Fruit fly (Drosophila melanogaster): ENCODE results near the gene CG33644.
A peak's percentile ranks its signal among the peaks of the same experiment; 100 is the strongest.

CG33644 gene

dm6 chr2L:13548786-13549780 lies 17.2 kb downstream of the CG33644 start, which contains the start of gene B4:
B4 (minus strand) TSS chr2L:13549328.
- peak; percentile 62 for TF ChIP-seq bab1 (GFP tag; optimal IDR thresholded peaks at IDR 0.05)
- TF ChIP-seq CG14711 (tag; optimal IDR thresholded peaks at IDR 0.05): peak; percentile 33
- TF ChIP-seq Crg-1 (GFP tag; optimal IDR thresholded peaks at IDR 0.05): no peak
- peak; percentile 30 for TF ChIP-seq Hr96 (GFP tag; optimal IDR thresholded peaks at IDR 0.05)
- peak; percentile 95 for TF ChIP-seq Mnt (GFP tag; optimal IDR thresholded peaks at IDR 0.05)
- peak; percentile 17 for TF ChIP-seq pad (GFP tag; optimal IDR thresholded peaks at IDR 0.05)
- TF ChIP-seq kay (GFP tag; ENCODE audit: borderline replicate concordance): peak; percentile 39
- TF ChIP-seq cic (GFP tag; optimal IDR thresholded peaks at IDR 0.05): peak; percentile 58
- no peak for TF ChIP-seq cnc (optimal IDR thresholded peaks at IDR 0.05)
- TF ChIP-seq CG7045 (GFP tag; optimal IDR thresholded peaks at IDR 0.05): no peak
- TF ChIP-seq CG11617 (GFP tag; optimal IDR thresholded peaks at IDR 0.05): no peak
- TF ChIP-seq ovo (GFP tag; optimal IDR thresholded peaks at IDR 0.05): peak; percentile 91
- peak; percentile 1 for TF ChIP-seq CG1620 (GFP tag; optimal IDR thresholded peaks at IDR 0.05)
- no peak for TF ChIP-seq CG33017 (tag; optimal IDR thresholded peaks at IDR 0.05)
- TF ChIP-seq CG7101 (tag; optimal IDR thresholded peaks at IDR 0.05): peak; percentile 17
- TF ChIP-seq toe (GFP tag; optimal IDR thresholded peaks at IDR 0.05): no peak
- TF ChIP-seq CG12768 (GFP tag; optimal IDR thresholded peaks at IDR 0.05): peak; percentile 15
- TF ChIP-seq tj (GFP tag; optimal IDR thresholded peaks at IDR 0.05): peak; percentile 61

DNA sequence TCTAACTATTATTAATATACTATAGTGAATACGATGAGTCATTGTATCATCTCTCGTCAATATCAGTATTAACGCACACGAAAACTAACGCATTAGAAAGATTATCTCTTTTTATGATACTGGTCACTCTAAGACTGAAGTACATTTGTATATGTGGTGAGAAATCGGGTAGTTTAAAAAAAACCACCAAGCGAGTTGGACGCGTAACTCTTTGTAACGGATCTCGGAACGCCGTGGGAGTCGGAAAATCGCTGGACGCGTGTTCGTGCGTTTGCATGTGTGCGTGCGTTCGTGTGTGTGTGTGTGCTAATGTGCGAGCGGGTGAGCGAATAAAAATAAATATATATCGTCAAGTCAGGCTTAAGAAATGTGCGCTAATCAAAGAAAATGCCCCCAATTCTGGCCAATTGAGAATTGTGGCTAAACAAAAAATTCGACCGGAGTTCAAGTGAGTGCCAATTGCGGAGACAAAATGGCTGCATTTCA lies 18.1 kb downstream of the CG33644 start, which contains the start of gene kuz:
kuz (plus strand) TSS at position 167 of the 486 bp plus-strand sequence.
- TF ChIP-seq pad (GFP tag; optimal IDR thresholded peaks at IDR 0.05) (peak; percentile 21), CG12768 (GFP tag; optimal IDR thresholded peaks at IDR 0.05) (peak; percentile 35), kay (GFP tag; ENCODE audit: borderline replicate concordance) (peak; percentile 98), tj (GFP tag; optimal IDR thresholded peaks at IDR 0.05) (peak; percentile 72), ovo (GFP tag; optimal IDR thresholded peaks at IDR 0.05) (peak; percentile 47), Hr96 (GFP tag; optimal IDR thresholded peaks at IDR 0.05) (peak; percentile 37), CG33017 (tag; optimal IDR thresholded peaks at IDR 0.05) (no peak), CG1620 (GFP tag; optimal IDR thresholded peaks at IDR 0.05) (no peak), CG7045 (GFP tag; optimal IDR thresholded peaks at IDR 0.05) (peak; percentile 14), CG7101 (tag; optimal IDR thresholded peaks at IDR 0.05) (peak; percentile 64), Crg-1 (GFP tag; optimal IDR thresholded peaks at IDR 0.05) (no peak), cic (GFP tag; optimal IDR thresholded peaks at IDR 0.05) (peak; percentile 12), bab1 (GFP tag; optimal IDR thresholded peaks at IDR 0.05) (peak; percentile 74), CG14711 (tag; optimal IDR thresholded peaks at IDR 0.05) (peak; percentile 41), cnc (optimal IDR thresholded peaks at IDR 0.05) (peak in 1 of 2 experiments; percentile 80), Mnt (GFP tag; optimal IDR thresholded peaks at IDR 0.05) (peak; percentile 88)

DNA sequence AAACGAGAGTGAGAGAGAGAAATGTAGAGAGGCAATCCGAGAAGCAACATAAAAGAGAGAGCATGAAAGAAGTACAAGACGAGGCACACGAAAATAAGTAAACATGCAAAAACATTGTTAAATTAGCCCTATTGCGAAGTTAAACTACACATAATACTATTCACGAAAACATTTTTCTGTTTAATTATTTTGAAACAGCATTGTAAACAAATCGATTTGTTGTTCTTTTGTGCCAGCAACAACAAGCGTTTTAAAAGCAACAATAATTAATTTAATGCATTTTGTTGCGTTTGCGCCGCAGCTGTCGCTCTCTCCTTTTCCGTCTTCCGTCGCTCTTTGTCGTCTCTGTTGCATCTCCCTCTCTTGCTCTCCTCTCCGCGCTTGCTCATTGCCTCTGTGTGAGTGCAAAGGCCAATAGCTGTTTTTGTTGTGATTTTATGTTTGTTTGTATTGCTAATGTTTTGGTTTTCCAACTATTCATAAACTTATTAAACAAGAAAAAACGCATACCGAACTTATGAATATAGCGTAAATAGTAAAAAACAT lies 18.7 kb downstream of the CG33644 start:
- no peak for TF ChIP-seq Crg-1 (GFP tag; optimal IDR thresholded peaks at IDR 0.05)
- no peak for TF ChIP-seq Clk (GFP tag; optimal IDR thresholded peaks at IDR 0.05)
- TF ChIP-seq CG11617 (GFP tag; optimal IDR thresholded peaks at IDR 0.05): no peak
- no peak for TF ChIP-seq Hr96 (GFP tag; optimal IDR thresholded peaks at IDR 0.05)

DNA sequence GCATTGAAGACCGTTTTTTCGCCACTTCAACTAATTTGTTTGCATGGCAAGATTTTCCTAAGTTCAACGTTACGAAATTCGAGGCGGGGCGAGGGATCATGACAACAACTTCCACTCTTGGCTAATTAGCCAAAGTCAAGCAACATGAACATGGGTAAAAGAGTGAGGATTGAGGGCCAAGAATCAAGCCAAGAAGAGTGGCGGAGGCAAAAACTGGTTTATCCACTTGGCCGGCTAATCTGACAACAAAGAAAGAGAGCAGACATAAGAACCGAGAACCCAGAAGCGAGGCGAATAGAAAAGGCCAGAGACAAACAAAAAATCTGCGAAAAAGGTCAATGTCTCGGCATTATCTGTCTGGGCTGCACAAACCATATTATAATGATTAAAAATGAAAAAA lies 20.8 kb downstream of the CG33644 start:
- no peak for TF ChIP-seq Mnt (GFP tag; optimal IDR thresholded peaks at IDR 0.05)
- no peak for TF ChIP-seq CG14711 (tag; optimal IDR thresholded peaks at IDR 0.05)
- TF ChIP-seq ovo (GFP tag; optimal IDR thresholded peaks at IDR 0.05): no peak
- no peak for TF ChIP-seq CG5204 (GFP tag; optimal IDR thresholded peaks at IDR 0.05)
- no peak for TF ChIP-seq CG7101 (tag; optimal IDR thresholded peaks at IDR 0.05)
- TF ChIP-seq Crg-1 (GFP tag; optimal IDR thresholded peaks at IDR 0.05): no peak
- no peak for TF ChIP-seq CG1620 (GFP tag; optimal IDR thresholded peaks at IDR 0.05)
- TF ChIP-seq bab1 (GFP tag; optimal IDR thresholded peaks at IDR 0.05): no peak
- TF ChIP-seq tj (GFP tag; optimal IDR thresholded peaks at IDR 0.05): no peak
- TF ChIP-seq Clk (GFP tag; optimal IDR thresholded peaks at IDR 0.05): no peak
- TF ChIP-seq CG11617 (GFP tag; optimal IDR thresholded peaks at IDR 0.05): no peak
- TF ChIP-seq Hr96 (GFP tag; optimal IDR thresholded peaks at IDR 0.05): no peak
- no peak for TF ChIP-seq toe (GFP tag; optimal IDR thresholded peaks at IDR 0.05)
- TF ChIP-seq pad (GFP tag; optimal IDR thresholded peaks at IDR 0.05): no peak
- no peak for TF ChIP-seq cnc (optimal IDR thresholded peaks at IDR 0.05)
- no peak for TF ChIP-seq cic (GFP tag; optimal IDR thresholded peaks at IDR 0.05)

dm6 chr2L:13554547-13555159 lies 22.8 kb downstream of the CG33644 start:
- TF ChIP-seq CG7101 (tag; optimal IDR thresholded peaks at IDR 0.05): no peak
- TF ChIP-seq ovo (GFP tag; optimal IDR thresholded peaks at IDR 0.05): no peak
- no peak for TF ChIP-seq toe (GFP tag; optimal IDR thresholded peaks at IDR 0.05)
- TF ChIP-seq CG1620 (GFP tag; optimal IDR thresholded peaks at IDR 0.05): no peak
- TF ChIP-seq Mnt (GFP tag; optimal IDR thresholded peaks at IDR 0.05): no peak
- TF ChIP-seq kay (GFP tag; ENCODE audit: borderline replicate concordance): no peak
- TF ChIP-seq bab1 (GFP tag; optimal IDR thresholded peaks at IDR 0.05): no peak
- no peak for TF ChIP-seq tj (GFP tag; optimal IDR thresholded peaks at IDR 0.05)
- no peak for TF ChIP-seq cic (GFP tag; optimal IDR thresholded peaks at IDR 0.05)
- TF ChIP-seq Clk (GFP tag; optimal IDR thresholded peaks at IDR 0.05): no peak
- TF ChIP-seq CG12768 (GFP tag; optimal IDR thresholded peaks at IDR 0.05): no peak
- no peak for TF ChIP-seq CG33017 (tag; optimal IDR thresholded peaks at IDR 0.05)
- TF ChIP-seq Crg-1 (GFP tag; optimal IDR thresholded peaks at IDR 0.05): no peak
- TF ChIP-seq CG5204 (GFP tag; optimal IDR thresholded peaks at IDR 0.05): no peak
